Fruit fly (Drosophila melanogaster) whole organism, embryonic: ENCODE data around the gene CG1142.

ENCODE experiments used
- Atf-2 ChIP-seq: fragments of 200-800 bp; sonication (Bioruptor generic); optimal IDR thresholded peaks from 2 replicates; lab custom pipeline; 2016; ENCODE audit warnings: missing biosample characterization, missing genetic modification characterization
- Atf3 ChIP-seq: fragments of 200-800 bp; sonication (Bioruptor generic); optimal IDR thresholded peaks from 3 replicates; lab custom pipeline; 2016; ENCODE audit warnings: missing biosample characterization, missing genetic modification characterization
- BtbVII ChIP-seq: fragments of 200-800 bp; sonication (Bioruptor generic); optimal IDR thresholded peaks from 3 replicates; lab custom pipeline; 2017; ENCODE audit warnings: missing biosample characterization, mild to moderate bottlenecking, missing genetic modification characterization
- CG10366 ChIP-seq: fragments of 200-800 bp; sonication (Bioruptor generic); IDR thresholded peaks from 2 replicates; pipeline ENCODE4 v1.3.6; 2022; ENCODE audit warnings: missing biosample characterization, missing genetic modification characterization
- CG10431 ChIP-seq: fragments of 200-800 bp; sonication (Bioruptor generic); optimal IDR thresholded peaks from 3 replicates; lab custom pipeline; 2018; ENCODE audit warnings: missing biosample characterization, mild to moderate bottlenecking, missing genetic modification characterization
- CG16815 ChIP-seq: fragments of 200-800 bp; sonication (Bioruptor generic); optimal IDR thresholded peaks from 3 replicates; lab custom pipeline; 2017; ENCODE audit warnings: missing biosample characterization, mild to moderate bottlenecking, missing genetic modification characterization
- CG16863 ChIP-seq: fragments of 200-800 bp; sonication (Bioruptor generic); optimal IDR thresholded peaks from 3 replicates; lab custom pipeline; 2016; ENCODE audit warnings: missing biosample characterization, missing genetic modification characterization
- CG2889 ChIP-seq: fragments of 200-800 bp; sonication (Bioruptor generic); IDR thresholded peaks from 3 replicates; pipeline ENCODE4 v1.3.6; 2022; ENCODE audit warnings: missing biosample characterization, missing genetic modification characterization
- CG3407 ChIP-seq: fragments of 200-800 bp; sonication (Bioruptor generic); optimal IDR thresholded peaks from 2 replicates; lab custom pipeline; 2018; ENCODE audit warnings: missing biosample characterization, mild to moderate bottlenecking, missing genetic modification characterization
- CG34224 ChIP-seq: fragments of 200-800 bp; sonication (Bioruptor generic); IDR thresholded peaks from 3 replicates; pipeline ENCODE4 v1.3.6; 2022; ENCODE audit warnings: missing biosample characterization, missing genetic modification characterization; ENCODE audit not compliant: partially characterized antibody
- CG4424 ChIP-seq: fragments of 200-800 bp; sonication (Bioruptor generic); optimal IDR thresholded peaks from 3 replicates; lab custom pipeline; 2016; ENCODE audit warnings: missing biosample characterization, missing genetic modification characterization
- CG4617 ChIP-seq: fragments of 200-800 bp; sonication (Bioruptor generic); optimal IDR thresholded peaks from 3 replicates; lab custom pipeline; 2016; ENCODE audit warnings: missing biosample characterization, missing genetic modification characterization, borderline replicate concordance
- CG7357 ChIP-seq: fragments of 200-800 bp; sonication (Bioruptor generic); IDR thresholded peaks from 3 replicates; pipeline ENCODE4 v1.3.6; 2022; ENCODE audit warnings: missing biosample characterization, missing genetic modification characterization
- CG7839 ChIP-seq: fragments of 200-800 bp; sonication (Bioruptor generic); optimal IDR thresholded peaks from 3 replicates; lab custom pipeline; 2018; ENCODE audit warnings: missing biosample characterization, mild to moderate bottlenecking, missing genetic modification characterization, moderate library complexity
- CG8765 ChIP-seq: fragments of 200-800 bp; sonication (Bioruptor generic); IDR thresholded peaks from 2 replicates; pipeline ENCODE4 v1.3.6; 2022; ENCODE audit warnings: missing biosample characterization, missing genetic modification characterization
- CG9727 ChIP-seq: fragments of 200-800 bp; sonication (Bioruptor generic); optimal IDR thresholded peaks from 3 replicates; lab custom pipeline; 2017; ENCODE audit warnings: missing biosample characterization, mild to moderate bottlenecking, missing genetic modification characterization
- Dad ChIP-seq: fragments of 200-800 bp; sonication (Bioruptor generic); optimal IDR thresholded peaks from 3 replicates; lab custom pipeline; 2016; ENCODE audit warnings: missing biosample characterization, missing genetic modification characterization
- Dp ChIP-seq: fragments of 200-800 bp; sonication (Bioruptor generic); optimal IDR thresholded peaks from 2 replicates; lab custom pipeline; 2018; ENCODE audit warnings: missing biosample characterization, mild to moderate bottlenecking, missing genetic modification characterization, moderate library complexity
- Fer1 ChIP-seq: fragments of 200-800 bp; sonication (Bioruptor generic); optimal IDR thresholded peaks from 2 replicates; lab custom pipeline; 2017; ENCODE audit warnings: missing biosample characterization, mild to moderate bottlenecking, missing genetic modification characterization
- Fer2 ChIP-seq: fragments of 200-800 bp; sonication (Bioruptor generic); optimal IDR thresholded peaks from 2 replicates; lab custom pipeline; 2018; ENCODE audit warnings: missing biosample characterization, mild to moderate bottlenecking, missing genetic modification characterization, moderate library complexity
- H2.0 ChIP-seq: fragments of 200-800 bp; sonication (Bioruptor generic); IDR thresholded peaks from 2 replicates; pipeline ENCODE4 v1.3.6; 2022; ENCODE audit warnings: missing biosample characterization, missing genetic modification characterization
- Lhr ChIP-seq: fragments of 200-800 bp; sonication (Bioruptor generic); optimal IDR thresholded peaks from 3 replicates; lab custom pipeline; 2017; ENCODE audit warnings: mild to moderate bottlenecking, missing biosample characterization, missing genetic modification reagents, missing genetic modification characterization
- Lpt ChIP-seq: fragments of >200 bp; optimal IDR thresholded peaks from 2 replicates; lab custom pipeline; 2018; ENCODE audit warnings: missing biosample characterization, missing genetic modification characterization
- Meics ChIP-seq: fragments of 200-800 bp; sonication (Bioruptor generic); optimal IDR thresholded peaks from 2 replicates; lab custom pipeline; 2017; ENCODE audit warnings: missing biosample characterization, mild to moderate bottlenecking, missing genetic modification characterization
- Nf-YB ChIP-seq: fragments of 200-800 bp; sonication (Bioruptor generic); optimal IDR thresholded peaks from 3 replicates; lab custom pipeline; 2019; ENCODE audit warnings: missing biosample characterization, mild to moderate bottlenecking, missing genetic modification characterization, moderate library complexity
- Opbp ChIP-seq: fragments of 200-800 bp; sonication (Bioruptor generic); IDR thresholded peaks from 3 replicates; pipeline ENCODE4 v1.3.6; 2022; ENCODE audit warnings: missing biosample characterization, missing genetic modification characterization; ENCODE audit not compliant: partially characterized antibody
- Pdp1 ChIP-seq, 2 experiments: fragments of 200-800 bp; sonication (Bioruptor generic); optimal IDR thresholded peaks; 3 replicates each; lab custom pipeline; 2016; ENCODE audit warnings: missing biosample characterization in 2 of 2, missing genetic modification characterization in 2 of 2, mild to moderate bottlenecking in 1 of 2, moderate library complexity in 1 of 2
- Rfx ChIP-seq: fragments of 200-800 bp; sonication (Bioruptor generic); IDR thresholded peaks from 2 replicates; pipeline ENCODE4 v1.3.6; 2022; ENCODE audit warnings: missing biosample characterization, missing genetic modification characterization
- Six4 ChIP-seq: fragments of 200-800 bp; sonication (Bioruptor generic); optimal IDR thresholded peaks from 2 replicates; lab custom pipeline; 2016; ENCODE audit warnings: missing biosample characterization, missing genetic modification characterization
- Ssrp ChIP-seq: fragments of 200-800 bp; sonication (Bioruptor generic); optimal IDR thresholded peaks from 2 replicates; lab custom pipeline; 2018; ENCODE audit warnings: missing biosample characterization, mild to moderate bottlenecking, missing genetic modification characterization, moderate library complexity
- al ChIP-seq: fragments of 200-800 bp; sonication (Bioruptor generic); IDR thresholded peaks from 2 replicates; pipeline ENCODE4 v1.3.6; 2022; ENCODE audit warnings: missing biosample characterization, missing genetic modification characterization
- ase ChIP-seq: fragments of 200-800 bp; sonication (Bioruptor generic); IDR thresholded peaks from 3 replicates; pipeline ENCODE4 v1.3.6; 2022; ENCODE audit warnings: missing biosample characterization, missing genetic modification characterization
- bsh ChIP-seq, 2 experiments: fragments of 200-800 bp; sonication (Bioruptor generic); optimal IDR thresholded peaks; 2 replicates each; lab custom pipeline; 2017 to 2018; ENCODE audit warnings: mild to moderate bottlenecking in 2 of 2, missing biosample characterization in 2 of 2, missing genetic modification characterization in 2 of 2, moderate library complexity in 1 of 2
- chm ChIP-seq: fragments of 200-800 bp; sonication (Bioruptor generic); IDR thresholded peaks from 2 replicates; pipeline ENCODE4 v1.3.6; 2022; ENCODE audit warnings: missing biosample characterization, missing genetic modification characterization
- croc ChIP-seq: fragments of 200-800 bp; sonication (Bioruptor generic); conservative IDR thresholded peaks from 3 replicates; pipeline ENCODE4 v1.3.6; 2022; ENCODE audit warnings: missing biosample characterization, missing genetic modification characterization
- dysf ChIP-seq: fragments of 200-800 bp; sonication (Bioruptor generic); IDR thresholded peaks from 3 replicates; pipeline ENCODE4 v1.3.6; 2022; ENCODE audit warnings: missing biosample characterization, missing genetic modification characterization
- ewg ChIP-seq: fragments of 200-800 bp; sonication (Bioruptor generic); optimal IDR thresholded peaks from 3 replicates; lab custom pipeline; 2017; ENCODE audit warnings: mild to moderate bottlenecking, missing biosample characterization, missing genetic modification reagents, missing genetic modification characterization
- ftz-f1 ChIP-seq: fragments of 200-800 bp; sonication (Bioruptor generic); optimal IDR thresholded peaks from 2 replicates; lab custom pipeline; 2016; ENCODE audit warnings: missing biosample characterization, missing genetic modification characterization
- gce ChIP-seq: fragments of 200-800 bp; sonication (Bioruptor generic); IDR thresholded peaks from 3 replicates; pipeline ENCODE4 v1.3.6; 2022; ENCODE audit warnings: missing biosample characterization, missing genetic modification characterization
- gem ChIP-seq: fragments of 200-800 bp; sonication (Bioruptor generic); optimal IDR thresholded peaks from 2 replicates; lab custom pipeline; 2019; ENCODE audit warnings: missing biosample characterization, mild to moderate bottlenecking, missing genetic modification characterization, moderate library complexity
- ind ChIP-seq: fragments of 200-800 bp; sonication (Bioruptor generic); optimal IDR thresholded peaks from 3 replicates; lab custom pipeline; 2016; ENCODE audit warnings: missing biosample characterization, missing genetic modification characterization
- ken ChIP-seq: fragments of 200-800 bp; sonication (Bioruptor generic); IDR thresholded peaks from 3 replicates; pipeline ENCODE4 v1.3.6; 2022; ENCODE audit warnings: missing biosample characterization, missing genetic modification characterization
- luna ChIP-seq: fragments of 200-800 bp; sonication (Bioruptor generic); optimal IDR thresholded peaks from 2 replicates; lab custom pipeline; 2016; ENCODE audit warnings: missing biosample characterization, missing genetic modification characterization
- nmo ChIP-seq: fragments of 200-800 bp; sonication (Bioruptor generic); optimal IDR thresholded peaks from 2 replicates; lab custom pipeline; 2018; ENCODE audit warnings: missing biosample characterization, mild to moderate bottlenecking, missing genetic modification characterization, moderate library complexity
- schlank ChIP-seq: fragments of 200-800 bp; sonication (Bioruptor generic); optimal IDR thresholded peaks from 2 replicates; lab custom pipeline; 2018; ENCODE audit warnings: missing biosample characterization, mild to moderate bottlenecking, missing genetic modification characterization
- scrt ChIP-seq: fragments of 200-800 bp; sonication (Bioruptor generic); optimal IDR thresholded peaks from 2 replicates; lab custom pipeline; 2018; ENCODE audit warnings: missing biosample characterization, mild to moderate bottlenecking, missing genetic modification characterization, moderate library complexity
- seq ChIP-seq: fragments of 200-800 bp; sonication (Bioruptor generic); IDR thresholded peaks from 2 replicates; pipeline ENCODE4 v1.3.6; 2022; ENCODE audit warnings: missing biosample characterization, missing genetic modification characterization
- ttk ChIP-seq: fragments of 200-800 bp; sonication (Bioruptor generic); IDR thresholded peaks from 2 replicates; pipeline ENCODE4 v2.1.2; 2022; ENCODE audit warnings: missing biosample characterization, missing genetic modification characterization
- zf30C ChIP-seq: fragments of 200-800 bp; sonication (Bioruptor generic); optimal IDR thresholded peaks from 3 replicates; lab custom pipeline; 2018; ENCODE audit warnings: missing biosample characterization, mild to moderate bottlenecking, missing genetic modification characterization

The CG1142 gene

DNA sequence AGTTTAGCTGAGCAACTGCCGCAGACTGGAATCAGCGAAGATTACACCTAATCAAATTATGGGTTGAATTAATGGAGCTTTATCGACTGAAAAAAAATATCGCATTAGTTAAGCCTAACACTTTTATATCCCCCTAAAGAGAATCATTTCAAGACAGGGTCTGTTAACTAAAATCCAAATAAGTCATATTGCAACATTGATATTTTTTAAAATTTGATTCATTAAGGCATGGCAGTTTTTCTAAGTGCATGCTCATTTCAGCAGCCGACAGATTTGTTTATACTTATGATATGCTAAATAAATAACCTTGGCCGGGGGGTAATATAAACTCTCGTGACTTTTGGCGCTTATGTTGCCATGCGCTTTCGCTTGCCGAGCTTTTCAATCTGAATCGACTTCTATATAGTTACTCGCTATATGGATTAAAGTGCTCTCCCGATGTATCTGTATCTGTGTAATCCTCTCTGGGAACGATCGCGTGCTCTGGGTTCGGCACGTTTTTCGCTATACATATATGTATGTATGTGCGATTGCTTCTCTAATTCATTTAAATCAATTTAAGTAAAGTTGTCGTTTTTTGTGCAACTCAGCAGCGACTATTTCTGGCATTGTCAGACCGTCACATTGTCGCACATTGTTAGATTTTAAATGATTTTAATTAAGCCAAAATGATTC, 32.9 kb upstream of the CG1142 start (continued):
- TF ChIP-seq dysf (peak; percentile 90), BtbVII (GFP tag; lab: Kevin White, UChicago) (peak; percentile 80), CG2889 (peak; percentile 86), Opbp (no peak), ken (GFP tag; lab: Robert Waterston, UW) (0 out of 3 replicates have a peak, but pooled peaks have one; percentile 23), Pdp1 (GFP tag; optimal IDR thresholded peaks at IDR 0.05; lab: Kevin White, UChicago) (peak; percentile 86), Ssrp (tag; lab: Kevin White, UChicago) (no peak), luna (peak; percentile 93), Fer1 (peak; percentile 88), CG10366 (GFP tag; lab: Robert Waterston, UW) (peak; percentile 74), Atf3 (GFP tag; lab: Kevin White, UChicago) (peak; percentile 39), ind (GFP tag; lab: Kevin White, UChicago) (peak; percentile 84), CG34224 (no peak), gce (GFP tag; lab: Robert Waterston, UW) (no peak; the same call in 2 of the 3 replicates), bsh (GFP tag; optimal IDR thresholded peaks at IDR 0.05; lab: Kevin White, UChicago) (no peak), ttk (GFP tag; lab: Robert Waterston, UW) (no peak), CG9727 (GFP tag; lab: Kevin White, UChicago) (peak; percentile 89), CG16815 (GFP tag; lab: Kevin White, UChicago) (peak; percentile 58), CG16863 (GFP tag; lab: Kevin White, UChicago) (peak; percentile 42), Nf-YB (GFP tag; lab: Kevin White, UChicago) (peak; percentile 58), CG4424 (GFP tag; lab: Kevin White, UChicago) (peak; percentile 55), zf30C (GFP tag; lab: Kevin White, UChicago) (no peak), H2.0 (GFP tag; lab: Robert Waterston, UW) (peak; percentile 63), CG7839 (tag; lab: Kevin White, UChicago) (peak; percentile 89), schlank (tag; lab: Kevin White, UChicago) (peak; percentile 82), Dp (GFP tag; lab: Kevin White, UChicago) (no peak), seq (GFP tag; lab: Robert Waterston, UW) (peak; percentile 80), CG10431 (GFP tag; lab: Kevin White, UChicago) (no peak), scrt (GFP tag; lab: Kevin White, UChicago) (peak; percentile 85), CG7357 (GFP tag; lab: Robert Waterston, UW) (peak; percentile 70; the same call in 2 of the 3 replicates), chm (GFP tag; lab: Robert Waterston, UW) (no peak), croc (GFP tag; lab: Robert Waterston, UW) (0 out of 3 replicates have a peak, but pooled peaks have one; percentile 14), Six4 (peak; percentile 11), ase (GFP tag; lab: Robert Waterston, UW) (no peak; the same call in 1 of the 3 replicates), CG4617 (peak; percentile 32), Dad (GFP tag; lab: Kevin White, UChicago) (peak; percentile 78), ewg (GFP tag; lab: Kevin White, UChicago) (no peak), CG3407 (no peak), Atf-2 (GFP tag; lab: Kevin White, UChicago) (peak; percentile 62), nmo (GFP tag; lab: Kevin White, UChicago) (peak; percentile 64), al (GFP tag; lab: Robert Waterston, UW) (peak; percentile 93), Meics (GFP tag; lab: Kevin White, UChicago) (peak; percentile 93), gem (tag; lab: Kevin White, UChicago) (peak; percentile 92), ftz-f1 (GFP tag; lab: Kevin White, UChicago) (peak; percentile 88), Lpt (no peak), CG8765 (GFP tag; lab: Robert Waterston, UW) (peak; percentile 34; the same call in 1 of the 2 replicates), Rfx (GFP tag; lab: Robert Waterston, UW) (peak; percentile 96), Fer2 (tag; lab: Kevin White, UChicago) (peak; percentile 45), Lhr (GFP tag; lab: Kevin White, UChicago) (no peak)
